Fruit fly (Drosophila melanogaster): ENCODE measurements around the gene CG31229.

Gene CG31229

dm6 chr3R:18658945-18659642 lies 8.6 kb upstream of the CG31229 start, which contains the start of the genes CG31224 and CstF64 (continued):
- TF ChIP-seq B-H1 (GFP tag; IDR thresholded peaks at IDR 0.05) (peak; percentile 78), Med (GFP tag) (peak; percentile 98), vvl (GFP tag; IDR thresholded peaks at IDR 0.05) (peak; percentile 90), caup (GFP tag; optimal IDR thresholded peaks at IDR 0.05; ENCODE audit: severe bottlenecking) (peak; percentile 86), CG6272 (GFP tag; IDR thresholded peaks at IDR 0.05) (peak; percentile 81), p53 (GFP tag; optimal IDR thresholded peaks at IDR 0.05) (peak; percentile 66), lbe (GFP tag; optimal IDR thresholded peaks at IDR 0.05) (peak; percentile 57), amos (GFP tag; IDR thresholded peaks at IDR 0.05; ENCODE audit: partially characterized antibody) (peak; percentile 35; the same call in 1 of the 2 replicates), CG9876 (GFP tag; optimal IDR thresholded peaks at IDR 0.05) (peak; percentile 75), crp (GFP tag; optimal IDR thresholded peaks at IDR 0.05) (peak in 1 of 2 experiments; percentile 63), CG17912 (GFP tag; optimal IDR thresholded peaks at IDR 0.05) (no peak), CG10543 (GFP tag; optimal IDR thresholded peaks at IDR 0.05) (peak; percentile 85), CG9817 (tag; optimal IDR thresholded peaks at IDR 0.05) (peak; percentile 85), shn (GFP tag; optimal IDR thresholded peaks at IDR 0.05) (peak; percentile 89), CG15011 (GFP tag; optimal IDR thresholded peaks at IDR 0.05) (no peak), Asciz (GFP tag; optimal IDR thresholded peaks at IDR 0.05) (peak; percentile 37), ara (GFP tag; IDR thresholded peaks at IDR 0.05) (peak; percentile 79), ci (GFP tag; IDR thresholded peaks at IDR 0.05) (peak; percentile 85), lov (optimal IDR thresholded peaks at IDR 0.05) (no peak), lov (GFP tag; IDR thresholded peaks at IDR 0.05) (peak; percentile 50; the same call in 1 of the 3 replicates), CG7556 (GFP tag; optimal IDR thresholded peaks at IDR 0.05) (peak; percentile 76), CG4707 (GFP tag; optimal IDR thresholded peaks at IDR 0.05) (no peak), Fer2 (tag; optimal IDR thresholded peaks at IDR 0.05) (peak; percentile 74), so (GFP tag; IDR thresholded peaks at IDR 0.05) (peak; percentile 76), CG13894 (tag; optimal IDR thresholded peaks at IDR 0.05) (no peak), tna (GFP tag; IDR thresholded peaks at IDR 0.05; ENCODE audit: partially characterized antibody) (0 out of 2 replicates have a peak, but pooled peaks have one; percentile 33), CG6654 (GFP tag; optimal IDR thresholded peaks at IDR 0.05) (peak; percentile 42), stwl (tag; optimal IDR thresholded peaks at IDR 0.05) (peak; percentile 68), CG11456 (GFP tag; IDR thresholded peaks at IDR 0.05) (peak; percentile 85), sob (GFP tag; IDR thresholded peaks at IDR 0.05) (peak; percentile 85), Sin3A (optimal IDR thresholded peaks at IDR 0.05) (peak; percentile 76), otp (GFP tag; IDR thresholded peaks at IDR 0.05) (peak; percentile 70; the same call in 2 of the 3 replicates), Hmx (GFP tag; optimal IDR thresholded peaks at IDR 0.05) (peak; percentile 64), tap (tag; optimal IDR thresholded peaks at IDR 0.05) (no peak), CG11093 (GFP tag; IDR thresholded peaks at IDR 0.05) (peak; percentile 73; the same call in 2 of the 3 replicates), Elba2 (GFP tag; optimal IDR thresholded peaks at IDR 0.05) (peak; percentile 67), CG30020 (tag; optimal IDR thresholded peaks at IDR 0.05) (peak; percentile 76), CG10654 (GFP tag; optimal IDR thresholded peaks at IDR 0.05) (peak; percentile 89), Hand (GFP tag; optimal IDR thresholded peaks at IDR 0.05) (no peak), az2 (GFP tag; optimal IDR thresholded peaks at IDR 0.05) (peak; percentile 83), repo (GFP tag; optimal IDR thresholded peaks at IDR 0.05) (peak; percentile 82), YL-1 (GFP tag; optimal IDR thresholded peaks at IDR 0.05) (peak; percentile 92), Dll (GFP tag; IDR thresholded peaks at IDR 0.05; ENCODE audit: partially characterized antibody) (0 out of 4 replicates have a peak, but pooled peaks have one; percentile 28), CG17612 (GFP tag; IDR thresholded peaks at IDR 0.05) (no peak), CG31441 (GFP tag; IDR thresholded peaks at IDR 0.05) (no peak; the same call in 1 of the 2 replicates), Xbp1 (GFP tag; optimal IDR thresholded peaks at IDR 0.05) (peak; percentile 87), dati (GFP tag; IDR thresholded peaks at IDR 0.05) (peak; percentile 52; the same call in 1 of the 2 replicates), ro (GFP tag; IDR thresholded peaks at IDR 0.05) (peak; percentile 68), z (GFP tag; IDR thresholded peaks at IDR 0.05) (no peak)

All from whole organism, embryonic.